Worm (Caenorhabditis elegans): ENCODE results near the gene srh-137.
A peak's percentile ranks its signal among the peaks of the same experiment; 100 is the strongest.

Gene srh-137

ce11 chrV:16726915-16727314 lies 10.4 kb upstream of the srh-137 start, which contains the start of gene T25E12.14:
TSS of gene T25E12.14 (plus strand) at chrV:16727215.
- no peak for TF ChIP-seq pqm-1 (tag; optimal IDR thresholded peaks at IDR 0.05)
- no peak for TF ChIP-seq ZK546.5 (tag; optimal IDR thresholded peaks at IDR 0.05)
- TF ChIP-seq nhr-76 (tag; optimal IDR thresholded peaks at IDR 0.05) = no peak
- no peak for TF ChIP-seq ztf-11 (tag; optimal IDR thresholded peaks at IDR 0.05)
- no peak for TF ChIP-seq tbx-2 (tag; optimal IDR thresholded peaks at IDR 0.05)
- TF ChIP-seq eor-1 (tag; optimal IDR thresholded peaks at IDR 0.05) = no peak
- TF ChIP-seq ceh-9 (tag; optimal IDR thresholded peaks at IDR 0.05) = no peak
- TF ChIP-seq fos-1 (tag; optimal IDR thresholded peaks at IDR 0.05) = no peak
- no peak for TF ChIP-seq elt-1 (tag; optimal IDR thresholded peaks at IDR 0.05)
- no peak for TF ChIP-seq ceh-16 (tag; optimal IDR thresholded peaks at IDR 0.05)
- TF ChIP-seq unc-62 (GFP tag; optimal IDR thresholded peaks at IDR 0.05) = no peak
- TF ChIP-seq egl-5 (tag; optimal IDR thresholded peaks at IDR 0.05) = no peak
- no peak for TF ChIP-seq nhr-77 (tag; optimal IDR thresholded peaks at IDR 0.05)
- no peak for TF ChIP-seq mdl-1 (tag; optimal IDR thresholded peaks at IDR 0.05)
- TF ChIP-seq fkh-10 (GFP tag; optimal IDR thresholded peaks at IDR 0.05) = no peak

ce11 chrV:16725955-16726354 lies 9.5 kb upstream of the srh-137 start:
- TF ChIP-seq ceh-28 (tag; optimal IDR thresholded peaks at IDR 0.05) (no peak), snpc-4 (tag; optimal IDR thresholded peaks at IDR 0.05) (peak; percentile 40), pqm-1 (tag; optimal IDR thresholded peaks at IDR 0.05) (peak; percentile 98), elt-2 (tag; optimal IDR thresholded peaks at IDR 0.05) (peak; percentile 86), pha-4 (tag; optimal IDR thresholded peaks at IDR 0.05) (peak; percentile 87), ceh-82 (tag; optimal IDR thresholded peaks at IDR 0.05) (no peak), jun-1 (tag; optimal IDR thresholded peaks at IDR 0.05) (peak; percentile 79)

- TF ChIP-seq pha-4 (tag; optimal IDR thresholded peaks at IDR 0.05) (peak; percentile 73), egl-5 (tag; optimal IDR thresholded peaks at IDR 0.05) (no peak), ceh-16 (tag; optimal IDR thresholded peaks at IDR 0.05) (no peak)
Measured at ce11 chrV:16724574-16724973, 8.1 kb upstream of the srh-137 start.

ce11 chrV:16723744-16724143 lies 7.3 kb upstream of the srh-137 start, which contains the start of gene nhr-112:
TSS of gene nhr-112 (minus strand) at chrV:16723844.
- no peak for TF ChIP-seq ceh-28 (tag; optimal IDR thresholded peaks at IDR 0.05)

ce11 chrV:16713797-16714196 lies 2.7 kb downstream of the srh-137 start:
- TF ChIP-seq nhr-23 (tag; optimal IDR thresholded peaks at IDR 0.05) (no peak), snpc-4 (tag; optimal IDR thresholded peaks at IDR 0.05) (no peak), fkh-10 (GFP tag; optimal IDR thresholded peaks at IDR 0.05) (no peak), fkh-2 (tag; optimal IDR thresholded peaks at IDR 0.05) (no peak), daf-12 (tag; optimal IDR thresholded peaks at IDR 0.05) (no peak), jun-1 (tag; optimal IDR thresholded peaks at IDR 0.05) (no peak), nhr-28 (tag; optimal IDR thresholded peaks at IDR 0.05) (no peak), zag-1 (tag; optimal IDR thresholded peaks at IDR 0.05) (no peak), egl-5 (tag; optimal IDR thresholded peaks at IDR 0.05) (no peak), pqm-1 (tag; optimal IDR thresholded peaks at IDR 0.05) (no peak), fos-1 (tag; optimal IDR thresholded peaks at IDR 0.05) (no peak), skn-1 (tag; optimal IDR thresholded peaks at IDR 0.05) (no peak), mml-1 (tag; optimal IDR thresholded peaks at IDR 0.05) (no peak), pha-4 (tag; optimal IDR thresholded peaks at IDR 0.05) (no peak), nhr-76 (tag; optimal IDR thresholded peaks at IDR 0.05) (no peak), nhr-237 (tag; optimal IDR thresholded peaks at IDR 0.05) (no peak), nhr-25 (tag; optimal IDR thresholded peaks at IDR 0.05) (no peak), elt-3 (tag; optimal IDR thresholded peaks at IDR 0.05) (no peak)

ce11 chrV:16706549-16706948 lies 9.9 kb downstream of the srh-137 start, which contains the start of gene clec-9:
TSS of gene clec-9 (minus strand) at chrV:16706649.
- no peak for TF ChIP-seq nhr-43 (tag; optimal IDR thresholded peaks at IDR 0.05; ENCODE audit: poor library complexity, severe bottlenecking)
- no peak for TF ChIP-seq fkh-2 (tag; optimal IDR thresholded peaks at IDR 0.05)
- TF ChIP-seq nhr-23 (tag; optimal IDR thresholded peaks at IDR 0.05) = no peak
- no peak for TF ChIP-seq mml-1 (tag; optimal IDR thresholded peaks at IDR 0.05)
- TF ChIP-seq ceh-82 (tag; optimal IDR thresholded peaks at IDR 0.05) = no peak
- no peak for TF ChIP-seq nfya-1 (tag; optimal IDR thresholded peaks at IDR 0.05; ENCODE audit: insufficient read depth)
- TF ChIP-seq egl-27 (tag; optimal IDR thresholded peaks at IDR 0.05) = no peak
- no peak for TF ChIP-seq eor-1 (tag; optimal IDR thresholded peaks at IDR 0.05)
- TF ChIP-seq ztf-11 (tag; optimal IDR thresholded peaks at IDR 0.05) = no peak
- TF ChIP-seq nhr-77 (tag; optimal IDR thresholded peaks at IDR 0.05) = no peak
- no peak for TF ChIP-seq ceh-16 (tag; optimal IDR thresholded peaks at IDR 0.05)
- no peak for TF ChIP-seq nhr-237 (tag; optimal IDR thresholded peaks at IDR 0.05)
- no peak for TF ChIP-seq unc-39 (tag; optimal IDR thresholded peaks at IDR 0.05)
- TF ChIP-seq ceh-28 (tag; optimal IDR thresholded peaks at IDR 0.05) = no peak
- no peak for TF ChIP-seq skn-1 (tag; optimal IDR thresholded peaks at IDR 0.05)
- TF ChIP-seq hmg-11 (tag; optimal IDR thresholded peaks at IDR 0.05) = no peak
- no peak for TF ChIP-seq unc-62 (GFP tag; optimal IDR thresholded peaks at IDR 0.05)
- no peak for TF ChIP-seq jun-1 (tag; optimal IDR thresholded peaks at IDR 0.05)
- TF ChIP-seq nhr-12 (tag; optimal IDR thresholded peaks at IDR 0.05) = no peak
- TF ChIP-seq snpc-4 (tag; optimal IDR thresholded peaks at IDR 0.05) = no peak
